Worm (Caenorhabditis elegans) whole organism, young adult: ENCODE measurements around the gene dlc-1.

ENCODE experiments used
- ama-1 ChIP-seq, 3 experiments: fragments of 150-350 bp in 1 of 3; sonication (generic microtip) in 2 of 3; optimal IDR thresholded peaks; 2 replicates each; lab custom pipeline; 2014 to 2018; ENCODE audit warnings: missing biosample characterization in 2 of 3, missing genetic modification characterization in 2 of 3, missing genetic modification reagents in 2 of 3
- ceh-27 ChIP-seq: fragments of 200-800 bp; sonication (Bioruptor generic); optimal IDR thresholded peaks from 2 replicates; lab custom pipeline; 2018; ENCODE audit warnings: mild to moderate bottlenecking, missing genetic modification characterization, moderate library complexity, missing compliant biosample characterization
- die-1 ChIP-seq: sonication (generic microtip); optimal IDR thresholded peaks from 2 replicates; lab custom pipeline; 2016; ENCODE audit warnings: missing genotype, mild to moderate bottlenecking, missing genetic modification characterization, missing compliant biosample characterization
- ets-4 ChIP-seq: fragments of 200-800 bp; sonication (Bioruptor generic); optimal IDR thresholded peaks from 2 replicates; lab custom pipeline; 2018; ENCODE audit warnings: mild to moderate bottlenecking, missing genetic modification characterization, missing compliant biosample characterization
- snpc-4 ChIP-seq, 5 experiments: fragments of 150-350 bp in 1 of 5; sonication (generic microtip) in 4 of 5; optimal IDR thresholded peaks; 2 replicates each; lab custom pipeline; 2014 to 2018; ENCODE audit warnings: missing genetic modification characterization in 5 of 5, missing biosample characterization in 3 of 5, antibody characterized with exemption in 2 of 5, mild to moderate bottlenecking in 2 of 5, missing compliant biosample characterization in 2 of 5, missing genotype in 2 of 5, moderate library complexity in 2 of 5, missing genetic modification reagents in 1 of 5

DNA sequence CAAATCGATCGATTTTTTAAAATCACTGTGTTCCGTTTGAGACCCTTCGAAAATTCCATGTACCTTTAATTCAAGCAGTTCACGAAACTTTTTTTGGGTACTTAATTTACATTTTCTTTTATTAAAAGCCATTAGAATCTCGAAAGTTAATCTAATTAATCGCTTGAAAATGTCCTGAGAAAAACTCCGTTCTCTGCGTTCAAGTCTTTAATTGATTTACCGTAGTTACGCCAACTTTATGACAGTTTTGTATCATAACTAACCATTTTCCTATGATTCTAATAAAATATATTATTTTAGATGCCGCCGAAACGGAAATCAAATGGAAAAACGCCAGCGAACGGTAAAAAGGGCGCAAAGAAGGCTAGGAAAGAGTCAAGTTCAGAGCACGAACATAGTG, 9.4 kb downstream of the dlc-1 start, which contains the start of gene jhdm-1:
- TF ChIP-seq snpc-4 (GFP tag; optimal IDR thresholded peaks at IDR 0.05; lab: Kevin White, UChicago), result no peak
- no peak for TF ChIP-seq snpc-4 (tag; optimal IDR thresholded peaks at IDR 0.05; lab: Kevin White, UChicago)
- TF ChIP-seq ets-4 (GFP tag; lab: Kevin White, UChicago), result no peak
- TF ChIP-seq die-1 (tag; lab: Kevin White, UChicago), result no peak
- TF ChIP-seq ceh-27, result no peak
- no peak for TF ChIP-seq ama-1 (optimal IDR thresholded peaks at IDR 0.05; lab: Kevin White, UChicago)
- TF ChIP-seq ama-1 (GFP tag; optimal IDR thresholded peaks at IDR 0.05; lab: Kevin White, UChicago), result no peak
